Fruit fly (Drosophila melanogaster) whole organism, prepupa: ENCODE results near the gene CG9733.

ENCODE experiments used
- CG11294 ChIP-seq: fragments of 200-800 bp; sonication (Bioruptor generic); IDR thresholded peaks from 2 replicates; pipeline ENCODE4 v1.3.6; 2022; ENCODE audit warnings: missing biosample characterization, missing genetic modification characterization
- CG16779 ChIP-seq: fragments of 200-800 bp; sonication (Bioruptor generic); optimal IDR thresholded peaks from 3 replicates; lab custom pipeline; 2017; ENCODE audit warnings: missing biosample characterization, mild to moderate bottlenecking, missing genetic modification characterization
- CG8119 ChIP-seq: fragments of 200-800 bp; sonication (Bioruptor generic); IDR thresholded peaks from 3 replicates; pipeline ENCODE4 v1.3.6; 2022; ENCODE audit warnings: missing biosample characterization, missing genetic modification characterization
- CG8319 ChIP-seq: fragments of 200-800 bp; sonication (Bioruptor generic); optimal IDR thresholded peaks from 3 replicates; lab custom pipeline; 2016; ENCODE audit warnings: missing biosample characterization, missing genetic modification characterization
- Hr4 ChIP-seq: fragments of 200-800 bp; sonication (Bioruptor generic); optimal IDR thresholded peaks from 3 replicates; lab custom pipeline; 2016; ENCODE audit warnings: missing biosample characterization, missing genetic modification characterization
- Lpt ChIP-seq: fragments of 200-800 bp; sonication (Bioruptor generic); optimal IDR thresholded peaks from 3 replicates; lab custom pipeline; 2016; ENCODE audit warnings: missing biosample characterization, missing genetic modification characterization
- Met ChIP-seq: fragments of 200-800 bp; sonication (Bioruptor generic); optimal IDR thresholded peaks from 3 replicates; lab custom pipeline; 2016; ENCODE audit warnings: missing biosample characterization, missing genetic modification characterization
- Sox14 ChIP-seq: fragments of 200-800 bp; sonication (Bioruptor generic); optimal IDR thresholded peaks from 3 replicates; lab custom pipeline; 2016; ENCODE audit warnings: missing biosample characterization, missing genetic modification characterization
- achi ChIP-seq: fragments of 200-800 bp; sonication (Bioruptor generic); optimal IDR thresholded peaks from 3 replicates; lab custom pipeline; 2016; ENCODE audit warnings: missing biosample characterization, missing genetic modification characterization
- dsx ChIP-seq: fragments of 200-800 bp; optimal IDR thresholded peaks from 3 replicates; lab custom pipeline; 2019; ENCODE audit warnings: missing biosample characterization, mild to moderate bottlenecking, missing genetic modification characterization, moderate library complexity; ENCODE audit not compliant: poor library complexity, severe bottlenecking
- eg ChIP-seq: fragments of 200-800 bp; sonication (Bioruptor generic); IDR thresholded peaks from 3 replicates; pipeline ENCODE4 v1.3.6; 2022; ENCODE audit warnings: missing biosample characterization, missing genetic modification characterization
- spab ChIP-seq: fragments of 200-800 bp; sonication (Bioruptor generic); optimal IDR thresholded peaks from 2 replicates; lab custom pipeline; 2017; ENCODE audit warnings: missing biosample characterization, mild to moderate bottlenecking, missing genetic modification characterization, missing genetic modification reagents

dm6 chr3R:30196128-30196527 is 50.4 kb downstream of the CG9733 start, which contains the start of gene CG15531:
- TF ChIP-seq CG11294 (GFP tag; lab: Robert Waterston, UW), result no peak
- TF ChIP-seq achi (GFP tag; lab: Kevin White, UChicago), result no peak
- TF ChIP-seq Hr4 (GFP tag; lab: Kevin White, UChicago), result no peak
- no peak for TF ChIP-seq CG16779 (tag; lab: Kevin White, UChicago)
- TF ChIP-seq eg (GFP tag; lab: Robert Waterston, UW), result no peak
- TF ChIP-seq Met, result no peak
- TF ChIP-seq CG8119 (GFP tag; lab: Robert Waterston, UW), result no peak
- TF ChIP-seq Sox14, result no peak
- no peak for TF ChIP-seq Lpt (GFP tag; lab: Kevin White, UChicago)
- TF ChIP-seq dsx (GFP tag; lab: Kevin White, UChicago), result no peak
- TF ChIP-seq spab (GFP tag; lab: Kevin White, UChicago), result no peak
- TF ChIP-seq CG8319 (GFP tag; lab: Kevin White, UChicago), result no peak
